Fruit fly (Drosophila melanogaster): ENCODE data around the gene aay.
A peak's percentile ranks its signal among the peaks of the same experiment; 100 is the strongest.

Gene aay

dm6 chr3L:9462247-9462769 is 39.3 kb downstream of the aay start (continued):
- TF ChIP-seq CG9797 (GFP tag; optimal IDR thresholded peaks at IDR 0.05) (peak; percentile 4), CG43689 (GFP tag; IDR thresholded peaks at IDR 0.05) (no peak), CG31388 (GFP tag; optimal IDR thresholded peaks at IDR 0.05) (no peak), gsb (GFP tag; IDR thresholded peaks at IDR 0.05) (no peak), eyg (GFP tag; optimal IDR thresholded peaks at IDR 0.05) (peak; percentile 20), Dp (GFP tag; optimal IDR thresholded peaks at IDR 0.05) (no peak), run (tag; optimal IDR thresholded peaks at IDR 0.05) (peak; percentile 89), Bdp1 (GFP tag; optimal IDR thresholded peaks at IDR 0.05) (peak; percentile 71), CG11398 (GFP tag; optimal IDR thresholded peaks at IDR 0.05) (peak; percentile 71), CG10274 (GFP tag; optimal IDR thresholded peaks at IDR 0.05) (peak; percentile 51), CG4707 (GFP tag; optimal IDR thresholded peaks at IDR 0.05) (peak; percentile 47), psq (GFP tag; optimal IDR thresholded peaks at IDR 0.05) (peak; percentile 44), trh (GFP tag; optimal IDR thresholded peaks at IDR 0.05) (peak; percentile 58), prd (optimal IDR thresholded peaks at IDR 0.05) (no peak), prd (GFP tag; IDR thresholded peaks at IDR 0.05) (peak; percentile 79), lmd (GFP tag; IDR thresholded peaks at IDR 0.05) (peak; percentile 72), Sry-β (GFP tag; optimal IDR thresholded peaks at IDR 0.05) (peak; percentile 54), CG3065 (GFP tag; optimal IDR thresholded peaks at IDR 0.05) (peak; percentile 67), Fer1 (GFP tag; optimal IDR thresholded peaks at IDR 0.05) (peak; percentile 95), CG31365 (tag; optimal IDR thresholded peaks at IDR 0.05) (peak; percentile 54), dysf (GFP tag; IDR thresholded peaks at IDR 0.05) (peak; percentile 82), inv (GFP tag; IDR thresholded peaks at IDR 0.05; ENCODE audit: partially characterized antibody) (no peak), gce (GFP tag; IDR thresholded peaks at IDR 0.05) (no peak; the same call in 2 of the 3 replicates), CG7372 (GFP tag; IDR thresholded peaks at IDR 0.05) (peak; percentile 71; the same call in 1 of the 2 replicates), CG11504 (tag; optimal IDR thresholded peaks at IDR 0.05) (peak; percentile 92), corto (GFP tag; optimal IDR thresholded peaks at IDR 0.05) (peak; percentile 56), Aef1 (GFP tag; IDR thresholded peaks at IDR 0.05) (no peak; the same call in 1 of the 3 replicates), CG10321 (GFP tag; IDR thresholded peaks at IDR 0.05) (peak; percentile 10; the same call in 1 of the 2 replicates), CG10565 (GFP tag; optimal IDR thresholded peaks at IDR 0.05) (peak; percentile 28), Hr78 (GFP tag; optimal IDR thresholded peaks at IDR 0.05) (peak in 1 of 2 experiments; percentile 71), hkb (optimal IDR thresholded peaks at IDR 0.05) (no peak), hkb (GFP tag; IDR thresholded peaks at IDR 0.05) (peak; percentile 86), sens-2 (GFP tag; IDR thresholded peaks at IDR 0.05) (peak; percentile 58; the same call in 1 of the 2 replicates), Gsc (GFP tag; IDR thresholded peaks at IDR 0.05) (no peak), CG4360 (GFP tag; IDR thresholded peaks at IDR 0.05) (peak; percentile 81), CG34376 (GFP tag; optimal IDR thresholded peaks at IDR 0.05) (peak; percentile 93), gfzf (GFP tag; optimal IDR thresholded peaks at IDR 0.05) (no peak), dmrt11E (tag; optimal IDR thresholded peaks at IDR 0.05) (peak; percentile 94), Ets65A (GFP tag) (no peak), sc (optimal IDR thresholded peaks at IDR 0.05) (no peak), sc (GFP tag; optimal IDR thresholded peaks at IDR 0.05) (peak; percentile 82), seq (GFP tag; IDR thresholded peaks at IDR 0.05) (peak; percentile 82), H2.0 (GFP tag; IDR thresholded peaks at IDR 0.05) (peak; percentile 65), wdn (GFP tag; IDR thresholded peaks at IDR 0.05) (peak; percentile 50), Eip74EF (GFP tag; optimal IDR thresholded peaks at IDR 0.05) (peak in 1 of 2 experiments; percentile 92), zen2 (GFP tag; IDR thresholded peaks at IDR 0.05; ENCODE audit: partially characterized antibody) (no peak), pita (GFP tag; optimal IDR thresholded peaks at IDR 0.05) (no peak), CG7786 (GFP tag; optimal IDR thresholded peaks at IDR 0.05) (peak; percentile 46), Dip3 (GFP tag; optimal IDR thresholded peaks at IDR 0.05) (peak; percentile 41), CG17359 (tag; optimal IDR thresholded peaks at IDR 0.05) (peak; percentile 93), kah (GFP tag; optimal IDR thresholded peaks at IDR 0.05) (peak; percentile 42)

Measured in whole organism, embryonic.